1 fruit fly cellular context compared by ENCODE assay signal in the genomic region with DNA sequence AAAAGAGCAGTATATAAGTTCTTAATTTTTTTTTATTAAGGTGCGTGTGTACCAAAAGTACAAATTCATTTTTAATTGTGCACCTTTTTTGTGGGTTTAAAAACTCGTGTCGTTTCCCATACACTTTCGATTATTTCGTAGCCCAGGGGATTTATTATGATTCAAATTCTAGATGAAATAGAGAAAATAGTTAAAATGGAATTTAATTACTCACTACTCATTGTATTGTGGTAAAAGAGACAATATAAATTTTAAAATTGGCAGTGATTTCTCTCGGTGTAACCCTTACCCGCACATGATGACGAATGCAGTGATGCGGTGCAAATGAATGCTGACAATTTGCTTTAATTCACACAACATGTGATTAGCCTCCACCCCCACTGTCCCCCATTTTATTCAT.
TF ChIP-seq lines count a peak whose summit lies in the region.

No protein-coding gene starts in this region.

TF ChIP-seq in whole organism, embryonic, 481 proteins besides CTCF, POLR2A, EP300 and RAD21 (continued from another document and continues in another):
- TF ChIP-seq Med (GFP tag; lab: Kevin White, UChicago): peak; percentile 47
- no peak for TF ChIP-seq z (GFP tag; IDR thresholded peaks at IDR 0.05; lab: Robert Waterston, UW)
- TF ChIP-seq aop (GFP tag; IDR thresholded peaks at IDR 0.05; lab: Robert Waterston, UW): no peak
- no peak for TF ChIP-seq kay (GFP tag; optimal IDR thresholded peaks at IDR 0.05; lab: Kevin White, UChicago)
- TF ChIP-seq CG12769 (tag; optimal IDR thresholded peaks at IDR 0.05; lab: Kevin White, UChicago): no peak
- no peak for TF ChIP-seq lola (GFP tag; optimal IDR thresholded peaks at IDR 0.05; lab: Kevin White, UChicago)
- no peak for TF ChIP-seq CG3281 (GFP tag; optimal IDR thresholded peaks at IDR 0.05; lab: Kevin White, UChicago)
- TF ChIP-seq CG1602 (GFP tag; optimal IDR thresholded peaks at IDR 0.05; lab: Kevin White, UChicago): no peak
- TF ChIP-seq CG7963 (GFP tag; IDR thresholded peaks at IDR 0.05; lab: Robert Waterston, UW; ENCODE audit: partially characterized antibody): no peak
- TF ChIP-seq CG31224 (GFP tag; IDR thresholded peaks at IDR 0.05; lab: Robert Waterston, UW): 0 out of 2 replicates have a peak, but pooled peaks have one; percentile 18
- peak; percentile 35 for TF ChIP-seq CG2678 (tag; optimal IDR thresholded peaks at IDR 0.05; lab: Kevin White, UChicago)
- 0 out of 2 replicates have a peak, but pooled peaks have one; percentile 32 for TF ChIP-seq lmd (GFP tag; IDR thresholded peaks at IDR 0.05; lab: Robert Waterston, UW)
- TF ChIP-seq dati (GFP tag; IDR thresholded peaks at IDR 0.05; lab: Robert Waterston, UW): no peak
- TF ChIP-seq Myb (GFP tag; optimal IDR thresholded peaks at IDR 0.05; lab: Kevin White, UChicago): no peak
- no peak for TF ChIP-seq ttk (GFP tag; IDR thresholded peaks at IDR 0.05; lab: Robert Waterston, UW)
- no peak for TF ChIP-seq CG1529 (GFP tag; optimal IDR thresholded peaks at IDR 0.05; lab: Kevin White, UChicago)
- TF ChIP-seq gcm (GFP tag; optimal IDR thresholded peaks at IDR 0.05; lab: Kevin White, UChicago): no peak
- no peak for TF ChIP-seq CG11247 (GFP tag; IDR thresholded peaks at IDR 0.05; lab: Robert Waterston, UW)
- TF ChIP-seq klu (GFP tag; IDR thresholded peaks at IDR 0.05; lab: Robert Waterston, UW): no peak
- TF ChIP-seq MTF-1 (GFP tag; optimal IDR thresholded peaks at IDR 0.05; lab: Kevin White, UChicago; ENCODE audit: borderline replicate concordance): no peak
- no peak for TF ChIP-seq caup (GFP tag; optimal IDR thresholded peaks at IDR 0.05; lab: Kevin White, UChicago; ENCODE audit: severe bottlenecking)
- TF ChIP-seq Hr78 (GFP tag; optimal IDR thresholded peaks at IDR 0.05; lab: Kevin White, UChicago): no peak
- peak; percentile 29; the same call in 1 of the 2 replicates for TF ChIP-seq Awh (GFP tag; IDR thresholded peaks at IDR 0.05; lab: Robert Waterston, UW)
- TF ChIP-seq unpg (GFP tag; optimal IDR thresholded peaks at IDR 0.05; lab: Kevin White, UChicago): peak; percentile 14
- no peak for TF ChIP-seq Six4 (GFP tag; optimal IDR thresholded peaks at IDR 0.05; lab: Kevin White, UChicago)
- no peak for TF ChIP-seq CG18764 (GFP tag; optimal IDR thresholded peaks at IDR 0.05; lab: Kevin White, UChicago)
- TF ChIP-seq cad (GFP tag; optimal IDR thresholded peaks at IDR 0.05; lab: Kevin White, UChicago): no peak
- TF ChIP-seq wek (GFP tag; optimal IDR thresholded peaks at IDR 0.05; lab: Kevin White, UChicago): no peak
- TF ChIP-seq disco-r (GFP tag; optimal IDR thresholded peaks at IDR 0.05; lab: Kevin White, UChicago): no peak
- 0 out of 2 replicates have a peak, but pooled peaks have one; percentile 17 for TF ChIP-seq CG31441 (GFP tag; IDR thresholded peaks at IDR 0.05; lab: Robert Waterston, UW)
- TF ChIP-seq trh (GFP tag; optimal IDR thresholded peaks at IDR 0.05; lab: Kevin White, UChicago): no peak
- no peak for TF ChIP-seq Lpt (GFP tag; optimal IDR thresholded peaks at IDR 0.05; lab: Kevin White, UChicago)
- TF ChIP-seq CG8290 (GFP tag; optimal IDR thresholded peaks at IDR 0.05; lab: Kevin White, UChicago): no peak
- TF ChIP-seq CG8290 (tag; optimal IDR thresholded peaks at IDR 0.05; lab: Kevin White, UChicago): peak in 1 of 2 experiments; percentile 4
- TF ChIP-seq chn (GFP tag; optimal IDR thresholded peaks at IDR 0.05; lab: Kevin White, UChicago): no peak
- TF ChIP-seq CG4282 (GFP tag; optimal IDR thresholded peaks at IDR 0.05; lab: Kevin White, UChicago): no peak
- no peak for TF ChIP-seq Jarid2 (GFP tag; optimal IDR thresholded peaks at IDR 0.05; lab: Kevin White, UChicago)
- no peak for TF ChIP-seq zen (tag; optimal IDR thresholded peaks at IDR 0.05; lab: Kevin White, UChicago)
- no peak for TF ChIP-seq emc (GFP tag; optimal IDR thresholded peaks at IDR 0.05; lab: Kevin White, UChicago)
- TF ChIP-seq ato (GFP tag; IDR thresholded peaks at IDR 0.05; lab: Robert Waterston, UW; ENCODE audit: partially characterized antibody): no peak
- no peak for TF ChIP-seq fu2 (GFP tag; optimal IDR thresholded peaks at IDR 0.05; lab: Kevin White, UChicago)
- peak; percentile 23 for TF ChIP-seq grau (tag; optimal IDR thresholded peaks at IDR 0.05; lab: Kevin White, UChicago)
- TF ChIP-seq zfh2 (GFP tag; optimal IDR thresholded peaks at IDR 0.05; lab: Kevin White, UChicago): no peak
- TF ChIP-seq sima (GFP tag; optimal IDR thresholded peaks at IDR 0.05; lab: Kevin White, UChicago): no peak
- TF ChIP-seq CG2875 (GFP tag; optimal IDR thresholded peaks at IDR 0.05; lab: Kevin White, UChicago): no peak
- TF ChIP-seq CG17568 (GFP tag; optimal IDR thresholded peaks at IDR 0.05; lab: Kevin White, UChicago): no peak
- peak; percentile 8; the same call in 1 of the 2 replicates for TF ChIP-seq E2f2 (GFP tag; IDR thresholded peaks at IDR 0.05; lab: Robert Waterston, UW)
- TF ChIP-seq odd (GFP tag; optimal IDR thresholded peaks at IDR 0.05; lab: Kevin White, UChicago): no peak
- no peak for TF ChIP-seq maf-S (GFP tag; optimal IDR thresholded peaks at IDR 0.05; lab: Kevin White, UChicago)
- TF ChIP-seq CG33213 (GFP tag; optimal IDR thresholded peaks at IDR 0.05; lab: Kevin White, UChicago): no peak
- peak; percentile 27; the same call in 1 of the 3 replicates for TF ChIP-seq row (GFP tag; IDR thresholded peaks at IDR 0.05; lab: Robert Waterston, UW)
- no peak for TF ChIP-seq pnt (GFP tag; optimal IDR thresholded peaks at IDR 0.05; lab: Kevin White, UChicago)
- no peak for TF ChIP-seq CoRest (tag; optimal IDR thresholded peaks at IDR 0.05; lab: Kevin White, UChicago)
- no peak for TF ChIP-seq NK7.1 (GFP tag; optimal IDR thresholded peaks at IDR 0.05; lab: Kevin White, UChicago)
- TF ChIP-seq ken (GFP tag; IDR thresholded peaks at IDR 0.05; lab: Robert Waterston, UW): no peak
- no peak for TF ChIP-seq B-H2 (GFP tag; optimal IDR thresholded peaks at IDR 0.05; lab: Kevin White, UChicago)
- no peak for TF ChIP-seq peb (GFP tag; IDR thresholded peaks at IDR 0.05; lab: Robert Waterston, UW)
- TF ChIP-seq CG43689 (GFP tag; IDR thresholded peaks at IDR 0.05; lab: Robert Waterston, UW): no peak
- no peak for TF ChIP-seq CG8924 (tag; optimal IDR thresholded peaks at IDR 0.05; lab: Kevin White, UChicago)
- TF ChIP-seq H2.0 (GFP tag; IDR thresholded peaks at IDR 0.05; lab: Robert Waterston, UW): no peak
- no peak for TF ChIP-seq CG7786 (GFP tag; optimal IDR thresholded peaks at IDR 0.05; lab: Kevin White, UChicago)
- no peak for TF ChIP-seq CG10462 (GFP tag; optimal IDR thresholded peaks at IDR 0.05; lab: Kevin White, UChicago)
- peak; percentile 37; the same call in 1 of the 2 replicates for TF ChIP-seq Ptx1 (GFP tag; IDR thresholded peaks at IDR 0.05; lab: Robert Waterston, UW)
- TF ChIP-seq CG5245 (GFP tag; optimal IDR thresholded peaks at IDR 0.05; lab: Kevin White, UChicago): no peak
- peak; percentile 24 for TF ChIP-seq fd96Cb (tag; optimal IDR thresholded peaks at IDR 0.05; lab: Kevin White, UChicago)
- TF ChIP-seq gro (GFP tag; optimal IDR thresholded peaks at IDR 0.05; lab: Kevin White, UChicago): no peak
- no peak for TF ChIP-seq NfI (GFP tag; optimal IDR thresholded peaks at IDR 0.05; lab: Kevin White, UChicago)
- no peak for TF ChIP-seq CG12071 (GFP tag; optimal IDR thresholded peaks at IDR 0.05; lab: Kevin White, UChicago)
- no peak for TF ChIP-seq pan (optimal IDR thresholded peaks at IDR 0.05; lab: Kevin White, UChicago)
- no peak for TF ChIP-seq pan (GFP tag; optimal IDR thresholded peaks at IDR 0.05 in 1 of 2, IDR thresholded peaks at IDR 0.05 in 1 of 2)
- 0 out of 2 replicates have a peak, but pooled peaks have one; percentile 15 for TF ChIP-seq Rfx (GFP tag; IDR thresholded peaks at IDR 0.05; lab: Robert Waterston, UW)
- TF ChIP-seq CG11504 (tag; optimal IDR thresholded peaks at IDR 0.05; lab: Kevin White, UChicago): peak; percentile 46
- no peak for TF ChIP-seq CG6683 (GFP tag; optimal IDR thresholded peaks at IDR 0.05; lab: Kevin White, UChicago)
- TF ChIP-seq MESR4 (GFP tag; optimal IDR thresholded peaks at IDR 0.05; lab: Kevin White, UChicago): no peak
- no peak for TF ChIP-seq CG4424 (GFP tag; optimal IDR thresholded peaks at IDR 0.05; lab: Kevin White, UChicago)
- TF ChIP-seq CG6765 (GFP tag; optimal IDR thresholded peaks at IDR 0.05; lab: Kevin White, UChicago): no peak
- TF ChIP-seq CG1647 (GFP tag; optimal IDR thresholded peaks at IDR 0.05; lab: Kevin White, UChicago): no peak
- no peak for TF ChIP-seq Sin3A (optimal IDR thresholded peaks at IDR 0.05; lab: Kevin White, UChicago)
- no peak for TF ChIP-seq CG9817 (tag; optimal IDR thresholded peaks at IDR 0.05; lab: Kevin White, UChicago)
- TF ChIP-seq ind (GFP tag; optimal IDR thresholded peaks at IDR 0.05; lab: Kevin White, UChicago): peak; percentile 16
- TF ChIP-seq Sox102F (GFP tag; optimal IDR thresholded peaks at IDR 0.05; lab: Kevin White, UChicago): peak; percentile 33
- no peak for TF ChIP-seq Oaz (GFP tag; IDR thresholded peaks at IDR 0.05; lab: Robert Waterston, UW)
- no peak for TF ChIP-seq CG1792 (GFP tag; optimal IDR thresholded peaks at IDR 0.05; lab: Kevin White, UChicago)
- no peak for TF ChIP-seq CG31388 (GFP tag; optimal IDR thresholded peaks at IDR 0.05; lab: Kevin White, UChicago)
- TF ChIP-seq CG32772 (GFP tag; IDR thresholded peaks at IDR 0.05; lab: Robert Waterston, UW): 0 out of 2 replicates have a peak, but pooled peaks have one; percentile 21
- TF ChIP-seq Fer2 (tag; optimal IDR thresholded peaks at IDR 0.05; lab: Kevin White, UChicago): no peak
- TF ChIP-seq Atf-2 (GFP tag; optimal IDR thresholded peaks at IDR 0.05; lab: Kevin White, UChicago): no peak
- TF ChIP-seq CG6791 (GFP tag; IDR thresholded peaks at IDR 0.05; lab: Robert Waterston, UW; ENCODE audit: partially characterized antibody): no peak
- no peak for TF ChIP-seq C15 (GFP tag; IDR thresholded peaks at IDR 0.05; lab: Robert Waterston, UW)
- TF ChIP-seq fd3F (GFP tag; optimal IDR thresholded peaks at IDR 0.05; lab: Kevin White, UChicago): no peak
- no peak for TF ChIP-seq CG8089 (GFP tag; optimal IDR thresholded peaks at IDR 0.05; lab: Kevin White, UChicago)
- TF ChIP-seq slou (GFP tag; optimal IDR thresholded peaks at IDR 0.05; lab: Kevin White, UChicago): no peak
- TF ChIP-seq mld (GFP tag; IDR thresholded peaks at IDR 0.05; lab: Robert Waterston, UW; ENCODE audit: partially characterized antibody): no peak
- no peak for TF ChIP-seq CG4707 (GFP tag; optimal IDR thresholded peaks at IDR 0.05; lab: Kevin White, UChicago)
- no peak for TF ChIP-seq shn (GFP tag; optimal IDR thresholded peaks at IDR 0.05; lab: Kevin White, UChicago)
- TF ChIP-seq Doc2 (GFP tag; IDR thresholded peaks at IDR 0.05; lab: Robert Waterston, UW): no peak
- no peak for TF ChIP-seq Hmr (GFP tag; optimal IDR thresholded peaks at IDR 0.05; lab: Kevin White, UChicago)
- no peak for TF ChIP-seq CG14710 (tag; optimal IDR thresholded peaks at IDR 0.05; lab: Kevin White, UChicago)
- TF ChIP-seq CG8478 (optimal IDR thresholded peaks at IDR 0.05; lab: Kevin White, UChicago): no peak
- TF ChIP-seq gsb (GFP tag; IDR thresholded peaks at IDR 0.05; lab: Robert Waterston, UW): no peak
- no peak for TF ChIP-seq bowl (GFP tag; IDR thresholded peaks at IDR 0.05; lab: Robert Waterston, UW)
- TF ChIP-seq CG4820 (GFP tag; optimal IDR thresholded peaks at IDR 0.05; lab: Kevin White, UChicago): no peak
- TF ChIP-seq Hr3 (GFP tag; optimal IDR thresholded peaks at IDR 0.05; lab: Kevin White, UChicago): no peak
- TF ChIP-seq grn (GFP tag; optimal IDR thresholded peaks at IDR 0.05; lab: Kevin White, UChicago): no peak
- TF ChIP-seq sens (GFP tag; lab: Kevin White, UChicago): peak; percentile 83
- TF ChIP-seq CG17385 (GFP tag; optimal IDR thresholded peaks at IDR 0.05; lab: Kevin White, UChicago): no peak
- TF ChIP-seq abd-A (tag; optimal IDR thresholded peaks at IDR 0.05; lab: Kevin White, UChicago): no peak
- no peak for TF ChIP-seq NC2β (GFP tag; optimal IDR thresholded peaks at IDR 0.05; lab: Kevin White, UChicago)
- TF ChIP-seq CG13424 (tag; optimal IDR thresholded peaks at IDR 0.05; lab: Kevin White, UChicago): peak; percentile 12
- peak; percentile 26 for TF ChIP-seq Abd-B (GFP tag; optimal IDR thresholded peaks at IDR 0.05; lab: Kevin White, UChicago)
- no peak for TF ChIP-seq CG6254 (GFP tag; optimal IDR thresholded peaks at IDR 0.05; lab: Kevin White, UChicago)
- TF ChIP-seq slbo (GFP tag; IDR thresholded peaks at IDR 0.05; lab: Robert Waterston, UW): peak; percentile 38; the same call in 1 of the 2 replicates
- TF ChIP-seq Xrp1 (GFP tag; IDR thresholded peaks at IDR 0.05; lab: Robert Waterston, UW): peak; percentile 15; the same call in 1 of the 2 replicates
- no peak for TF ChIP-seq repo (GFP tag; optimal IDR thresholded peaks at IDR 0.05; lab: Kevin White, UChicago)
- TF ChIP-seq Dek (tag; optimal IDR thresholded peaks at IDR 0.05; lab: Kevin White, UChicago): no peak
- no peak for TF ChIP-seq CG3065 (GFP tag; optimal IDR thresholded peaks at IDR 0.05; lab: Kevin White, UChicago)
- TF ChIP-seq CG17361 (GFP tag; IDR thresholded peaks at IDR 0.05; lab: Robert Waterston, UW): 0 out of 3 replicates have a peak, but pooled peaks have one; percentile 13
- no peak for TF ChIP-seq Atf3 (GFP tag; optimal IDR thresholded peaks at IDR 0.05; lab: Kevin White, UChicago)
- TF ChIP-seq Aef1 (GFP tag; IDR thresholded peaks at IDR 0.05; lab: Robert Waterston, UW): no peak
- TF ChIP-seq CG2199 (GFP tag; IDR thresholded peaks at IDR 0.05; lab: Robert Waterston, UW): no peak
- peak; percentile 5 for TF ChIP-seq az2 (GFP tag; optimal IDR thresholded peaks at IDR 0.05; lab: Kevin White, UChicago)
- TF ChIP-seq Nf-YA (GFP tag; IDR thresholded peaks at IDR 0.05; lab: Robert Waterston, UW): no peak
- TF ChIP-seq Spps (tag; optimal IDR thresholded peaks at IDR 0.05; lab: Kevin White, UChicago): no peak
- no peak for TF ChIP-seq zf30C (GFP tag; optimal IDR thresholded peaks at IDR 0.05; lab: Kevin White, UChicago)
- TF ChIP-seq kni (GFP tag; optimal IDR thresholded peaks at IDR 0.05; lab: Kevin White, UChicago): no peak
- TF ChIP-seq CG14050 (GFP tag; IDR thresholded peaks at IDR 0.05; lab: Robert Waterston, UW): no peak
- no peak for TF ChIP-seq Drgx (GFP tag; IDR thresholded peaks at IDR 0.05; lab: Robert Waterston, UW)
- no peak for TF ChIP-seq CG7987 (GFP tag; optimal IDR thresholded peaks at IDR 0.05; lab: Kevin White, UChicago)
- TF ChIP-seq dmrt99B (tag; optimal IDR thresholded peaks at IDR 0.05; lab: Kevin White, UChicago): peak; percentile 33
- no peak for TF ChIP-seq Mad (GFP tag; optimal IDR thresholded peaks at IDR 0.05; lab: Kevin White, UChicago)
- TF ChIP-seq HLH54F (GFP tag; optimal IDR thresholded peaks at IDR 0.05; lab: Kevin White, UChicago): no peak
- no peak for TF ChIP-seq Max (GFP tag; optimal IDR thresholded peaks at IDR 0.05; lab: Kevin White, UChicago)
